Worm (Caenorhabditis elegans): ENCODE data around the gene cdf-1.

Gene cdf-1

DNA sequence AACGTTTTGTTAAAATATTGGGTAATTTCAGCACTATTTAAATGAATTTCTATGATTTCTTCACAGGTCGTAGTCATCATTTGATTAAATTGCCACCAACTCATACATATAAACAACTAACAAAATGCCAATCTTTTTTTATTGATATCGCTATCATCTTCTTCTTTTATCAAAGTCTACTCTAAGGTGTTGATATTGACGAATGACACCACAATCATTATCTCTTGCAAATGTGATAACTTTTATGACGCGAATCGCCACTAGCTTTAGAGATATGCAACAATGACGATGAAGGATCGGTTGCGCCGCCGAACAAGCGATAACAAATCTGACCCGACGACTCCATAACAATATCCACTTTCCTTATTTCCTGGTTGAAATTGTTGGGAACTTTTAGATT lies 9.5 kb upstream of the cdf-1 start:
- peak; percentile 65 for TF ChIP-seq elt-3 (tag; optimal IDR thresholded peaks at IDR 0.05)
- TF ChIP-seq lin-32 (GFP tag; optimal IDR thresholded peaks at IDR 0.05), result no peak
- no peak for TF ChIP-seq nhr-76 (tag; optimal IDR thresholded peaks at IDR 0.05)
- TF ChIP-seq unc-62 (GFP tag; optimal IDR thresholded peaks at IDR 0.05), result no peak
- TF ChIP-seq sptf-1 (tag; optimal IDR thresholded peaks at IDR 0.05), result no peak
- no peak for TF ChIP-seq pha-4 (tag; optimal IDR thresholded peaks at IDR 0.05)

DNA sequence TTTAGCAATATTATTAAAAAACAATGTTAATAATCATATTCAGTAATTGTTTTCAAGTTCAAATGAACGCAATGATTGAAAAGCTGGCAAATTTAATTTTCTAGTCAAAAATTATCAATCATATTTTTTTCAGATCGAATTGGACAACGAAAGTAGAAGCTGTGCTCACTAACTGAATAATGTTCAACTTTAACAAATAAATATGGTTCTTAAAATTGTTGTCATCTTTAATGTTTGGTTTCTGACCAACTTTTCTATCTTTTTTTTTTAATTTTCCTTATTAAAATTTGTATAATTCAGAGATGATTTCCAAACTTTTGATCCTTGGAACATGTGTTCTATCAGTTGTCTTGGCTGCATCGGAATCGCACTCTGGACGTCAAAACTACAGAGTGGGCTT lies 7.0 kb upstream of the cdf-1 start, which contains the start of gene ttr-35:
Gene ttr-35, plus strand, starts transcription at position 301 of the 400 bp plus-strand sequence.
- TF ChIP-seq sem-2 (GFP tag; optimal IDR thresholded peaks at IDR 0.05), result no peak
- no peak for TF ChIP-seq nhr-76 (tag; optimal IDR thresholded peaks at IDR 0.05)
- TF ChIP-seq hlh-1 (tag; optimal IDR thresholded peaks at IDR 0.05), result no peak
- no peak for TF ChIP-seq zip-8 (tag; optimal IDR thresholded peaks at IDR 0.05)
- TF ChIP-seq ceh-39 (tag; optimal IDR thresholded peaks at IDR 0.05), result no peak
- TF ChIP-seq unc-39 (tag; optimal IDR thresholded peaks at IDR 0.05), result no peak
- no peak for TF ChIP-seq snpc-4 (tag; optimal IDR thresholded peaks at IDR 0.05)
- no peak for TF ChIP-seq ces-1 (GFP tag; optimal IDR thresholded peaks at IDR 0.05)
- TF ChIP-seq lin-32 (GFP tag; optimal IDR thresholded peaks at IDR 0.05), result no peak
- no peak for TF ChIP-seq nhr-12 (tag; optimal IDR thresholded peaks at IDR 0.05)
- TF ChIP-seq lsy-2 (tag; optimal IDR thresholded peaks at IDR 0.05), result no peak
- no peak for TF ChIP-seq cnd-1 (tag; optimal IDR thresholded peaks at IDR 0.05)

DNA sequence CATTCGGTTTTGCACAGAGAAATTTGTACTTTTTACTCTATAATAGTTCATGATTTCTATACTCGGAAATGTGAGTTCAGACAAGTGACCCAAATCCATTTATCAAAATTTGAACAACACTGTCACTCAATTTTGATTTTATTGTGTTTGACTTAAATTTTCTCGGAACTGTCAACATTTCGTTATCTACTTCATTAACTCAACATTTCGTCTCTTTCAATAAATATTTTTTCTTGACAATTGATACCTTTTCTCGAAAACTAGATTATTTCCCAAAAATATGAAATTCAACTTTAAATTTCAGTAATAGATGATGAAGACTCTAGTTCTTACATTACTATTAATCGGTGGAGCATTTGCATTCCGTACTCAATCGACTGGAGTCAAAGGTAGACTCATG lies 5.7 kb upstream of the cdf-1 start, which contains the start of gene ttr-36:
Gene ttr-36, plus strand, starts transcription at position 301 of the 400 bp plus-strand sequence.
- TF ChIP-seq sem-2 (GFP tag; optimal IDR thresholded peaks at IDR 0.05) (no peak), pha-4 (tag; optimal IDR thresholded peaks at IDR 0.05) (no peak)

- TF ChIP-seq ceh-43 (GFP tag; optimal IDR thresholded peaks at IDR 0.05), result no peak
- TF ChIP-seq hlh-1 (tag; optimal IDR thresholded peaks at IDR 0.05), result peak; percentile 98
- peak; percentile 73 for TF ChIP-seq unc-120 (tag; optimal IDR thresholded peaks at IDR 0.05; ENCODE audit: poor library complexity, severe bottlenecking)
- peak; percentile 69 for TF ChIP-seq unc-62 (GFP tag; optimal IDR thresholded peaks at IDR 0.05)
These were observed 4.9 kb upstream of the cdf-1 start for ce11 chrX:6509813-6510212.

- TF ChIP-seq snpc-4 (tag; optimal IDR thresholded peaks at IDR 0.05), result no peak
- TF ChIP-seq nhr-76 (tag; optimal IDR thresholded peaks at IDR 0.05), result no peak
- TF ChIP-seq unc-120 (tag; optimal IDR thresholded peaks at IDR 0.05; ENCODE audit: poor library complexity, severe bottlenecking), result no peak
- no peak for TF ChIP-seq unc-39 (tag; optimal IDR thresholded peaks at IDR 0.05)
- peak; percentile 51 for TF ChIP-seq hlh-1 (tag; optimal IDR thresholded peaks at IDR 0.05)
- TF ChIP-seq ceh-83 (GFP tag; optimal IDR thresholded peaks at IDR 0.05), result no peak
- TF ChIP-seq tbx-8 (GFP tag; optimal IDR thresholded peaks at IDR 0.05), result no peak
- TF ChIP-seq lsy-2 (tag; optimal IDR thresholded peaks at IDR 0.05), result no peak
These were observed 2.8 kb upstream of the cdf-1 start for ce11 chrX:6507734-6508133.

ce11 chrX:6505662-6506061 lies 719 bp upstream of the cdf-1 start, which contains the start of gene glr-8:
glr-8 (plus strand) TSS chrX:6505980.
- no peak for TF ChIP-seq unc-120 (tag; optimal IDR thresholded peaks at IDR 0.05; ENCODE audit: poor library complexity, severe bottlenecking)
- TF ChIP-seq mep-1 (tag; optimal IDR thresholded peaks at IDR 0.05), result no peak
- TF ChIP-seq ztf-11 (tag; optimal IDR thresholded peaks at IDR 0.05), result no peak
- no peak for TF ChIP-seq flh-1 (GFP tag; optimal IDR thresholded peaks at IDR 0.05)
- no peak for TF ChIP-seq ceh-83 (GFP tag; optimal IDR thresholded peaks at IDR 0.05)
- no peak for TF ChIP-seq sem-2 (GFP tag; optimal IDR thresholded peaks at IDR 0.05)
- no peak for TF ChIP-seq nhr-2 (tag; optimal IDR thresholded peaks at IDR 0.05)
- no peak for TF ChIP-seq unc-62 (GFP tag; optimal IDR thresholded peaks at IDR 0.05)
- no peak for TF ChIP-seq unc-39 (tag; optimal IDR thresholded peaks at IDR 0.05)
- TF ChIP-seq ceh-43 (GFP tag; optimal IDR thresholded peaks at IDR 0.05), result no peak
- TF ChIP-seq M03D4.4 (tag; optimal IDR thresholded peaks at IDR 0.05), result no peak
- TF ChIP-seq drap-1 (GFP tag; optimal IDR thresholded peaks at IDR 0.05), result no peak
- TF ChIP-seq zip-8 (tag; optimal IDR thresholded peaks at IDR 0.05), result no peak
- no peak for TF ChIP-seq mab-5 (tag; optimal IDR thresholded peaks at IDR 0.05)
- TF ChIP-seq sptf-1 (tag; optimal IDR thresholded peaks at IDR 0.05), result no peak
- no peak for TF ChIP-seq blmp-1 (tag; optimal IDR thresholded peaks at IDR 0.05)
- TF ChIP-seq nhr-12 (tag; optimal IDR thresholded peaks at IDR 0.05), result no peak
- no peak for TF ChIP-seq elt-3 (tag; optimal IDR thresholded peaks at IDR 0.05)
- no peak for TF ChIP-seq lin-13 (tag; optimal IDR thresholded peaks at IDR 0.05)
